Fruit fly (Drosophila melanogaster): Measurements from ENCODE around the gene Lrpprc2.

dm6 chrX:1461544-1461943, 1.1 kb upstream of the Lrpprc2 start, which contains the start of gene CG14787:
- no peak for TF ChIP-seq CG14655 (GFP tag; optimal IDR thresholded peaks at IDR 0.05)
- TF ChIP-seq CG15710 (tag; optimal IDR thresholded peaks at IDR 0.05), result no peak
- TF ChIP-seq D1 (tag; optimal IDR thresholded peaks at IDR 0.05), result no peak
- TF ChIP-seq CG9948 (tag; optimal IDR thresholded peaks at IDR 0.05), result no peak
- no peak for TF ChIP-seq CG17806 (tag; optimal IDR thresholded peaks at IDR 0.05)
